Worm (Caenorhabditis elegans) whole organism, late embryonic: ENCODE measurements around the gene aqp-5.
"Not testable (repeated sequence)": the region's sequence is repeated elsewhere in the genome, so short reads cannot be mapped to it uniquely, and the experiment has no call there.

Experiments
- ama-1 ChIP-seq: fragments of 150-350 bp; optimal IDR thresholded peaks from 2 replicates; lab custom pipeline; 2014
- ceh-24 ChIP-seq: sonication (generic microtip); optimal IDR thresholded peaks from 2 replicates; lab custom pipeline; 2016; ENCODE audit warnings: mild to moderate bottlenecking, missing genetic modification characterization, missing compliant biosample characterization
- elt-4 ChIP-seq: sonication (generic microtip); optimal IDR thresholded peaks from 2 replicates; lab custom pipeline; 2016; ENCODE audit warnings: missing genetic modification characterization, missing compliant biosample characterization
- nhr-11 ChIP-seq: fragments of 150-350 bp; optimal IDR thresholded peaks from 2 replicates; lab custom pipeline; 2014; ENCODE audit warnings: missing biosample characterization, missing genetic modification characterization
- sox-2 ChIP-seq: fragments of 200-800 bp; sonication (Bioruptor generic); IDR thresholded peaks from 2 replicates; pipeline ENCODE4 v1.3.6; 2022; ENCODE audit warnings: missing genetic modification reagents, missing genetic modification characterization, missing compliant biosample characterization
- unc-86 ChIP-seq: sonication (generic microtip); optimal IDR thresholded peaks from 2 replicates; lab custom pipeline; 2016; ENCODE audit warnings: missing genetic modification characterization, missing compliant biosample characterization

ce11 chrV:10449302-10449701 is 42.2 kb upstream of the aqp-5 start:
- not testable (repeated sequence) for TF ChIP-seq nhr-11; elt-4 (tag; lab: Kevin White, UChicago); sox-2 (GFP tag; lab: Robert Waterston, UW); unc-86 (tag; lab: Kevin White, UChicago); ama-1; ceh-24
